Worm (Caenorhabditis elegans): ENCODE results near the gene C10A4.4.
A peak's percentile ranks its signal among the peaks of the same experiment; 100 is the strongest.

Gene C10A4.4

ce11 chrX:7440102-7440501 lies 39.2 kb downstream of the C10A4.4 start:
- no peak for TF ChIP-seq unc-62 (GFP tag; optimal IDR thresholded peaks at IDR 0.05)
- TF ChIP-seq nhr-90 (tag; optimal IDR thresholded peaks at IDR 0.05; ENCODE audit: poor library complexity) = no peak
- TF ChIP-seq nhr-77 (tag; optimal IDR thresholded peaks at IDR 0.05) = no peak
- TF ChIP-seq xbp-1 (tag; optimal IDR thresholded peaks at IDR 0.05) = no peak
- TF ChIP-seq ceh-82 (tag; optimal IDR thresholded peaks at IDR 0.05) = no peak
- no peak for TF ChIP-seq ztf-11 (tag; optimal IDR thresholded peaks at IDR 0.05)
- no peak for TF ChIP-seq pax-3 (tag; optimal IDR thresholded peaks at IDR 0.05)
- TF ChIP-seq isw-1 (GFP tag; IDR thresholded peaks at IDR 0.05) = no peak
- TF ChIP-seq egl-27 (tag; optimal IDR thresholded peaks at IDR 0.05) = no peak
- TF ChIP-seq fkh-8 (tag; optimal IDR thresholded peaks at IDR 0.05) = no peak
- TF ChIP-seq grh-1 (GFP tag; IDR thresholded peaks at IDR 0.05) = no peak

ce11 chrX:7442477-7442876 lies 41.6 kb downstream of the C10A4.4 start, which contains the start of gene acl-12:
acl-12 (minus strand) TSS chrX:7442577.
- peak; percentile 32 for TF ChIP-seq rnt-1 (tag; optimal IDR thresholded peaks at IDR 0.05)
- TF ChIP-seq mep-1 (tag; optimal IDR thresholded peaks at IDR 0.05) = peak; percentile 1
- peak; percentile 28 for TF ChIP-seq snu-23 (GFP tag; optimal IDR thresholded peaks at IDR 0.05)
- TF ChIP-seq elt-3 (tag; optimal IDR thresholded peaks at IDR 0.05) = no peak
- no peak for TF ChIP-seq snpc-4 (tag; optimal IDR thresholded peaks at IDR 0.05)
- TF ChIP-seq lin-14 (GFP tag; optimal IDR thresholded peaks at IDR 0.05) = peak; percentile 46

ce11 chrX:7445734-7446133 lies 44.8 kb downstream of the C10A4.4 start:
- TF ChIP-seq C34B4.2 (tag; optimal IDR thresholded peaks at IDR 0.05) (no peak), elt-2 (tag; optimal IDR thresholded peaks at IDR 0.05) (peak; percentile 51)

- TF ChIP-seq lin-13 (GFP tag; optimal IDR thresholded peaks at IDR 0.05) = no peak
- TF ChIP-seq sptf-1 (tag; optimal IDR thresholded peaks at IDR 0.05) = no peak
- peak; percentile 11 for TF ChIP-seq lin-14 (GFP tag; optimal IDR thresholded peaks at IDR 0.05)
- peak; percentile 61 for TF ChIP-seq nhr-47 (tag; optimal IDR thresholded peaks at IDR 0.05)
- no peak for TF ChIP-seq pag-3 (tag; optimal IDR thresholded peaks at IDR 0.05; ENCODE audit: borderline replicate concordance, insufficient read depth)
- no peak for TF ChIP-seq ceh-82 (tag; optimal IDR thresholded peaks at IDR 0.05)
- no peak for TF ChIP-seq fkh-10 (GFP tag; optimal IDR thresholded peaks at IDR 0.05)
- no peak for TF ChIP-seq sup-37 (GFP tag; optimal IDR thresholded peaks at IDR 0.05)
- peak; percentile 54 for TF ChIP-seq nhr-71 (tag; optimal IDR thresholded peaks at IDR 0.05)
- TF ChIP-seq ceh-63 (GFP tag; optimal IDR thresholded peaks at IDR 0.05) = no peak
- no peak for TF ChIP-seq hpl-2 (GFP tag; optimal IDR thresholded peaks at IDR 0.05)
- TF ChIP-seq unc-62 (GFP tag; optimal IDR thresholded peaks at IDR 0.05) = no peak
- no peak for TF ChIP-seq blmp-1 (tag; optimal IDR thresholded peaks at IDR 0.05)
- TF ChIP-seq pqm-1 (tag; optimal IDR thresholded peaks at IDR 0.05) = no peak
- TF ChIP-seq ztf-4 (tag; optimal IDR thresholded peaks at IDR 0.05) = no peak
- peak in 1 of 2 experiments; percentile 7 for TF ChIP-seq lsy-2 (tag; optimal IDR thresholded peaks at IDR 0.05)
- no peak for TF ChIP-seq nhr-11 (tag; optimal IDR thresholded peaks at IDR 0.05)
- no peak for TF ChIP-seq aha-1 (tag; optimal IDR thresholded peaks at IDR 0.05)
- no peak for TF ChIP-seq grh-1 (GFP tag; IDR thresholded peaks at IDR 0.05)
- no peak for TF ChIP-seq zip-4 (GFP tag; optimal IDR thresholded peaks at IDR 0.05)
- no peak for TF ChIP-seq mep-1 (tag; optimal IDR thresholded peaks at IDR 0.05)
- TF ChIP-seq alr-1 (tag; optimal IDR thresholded peaks at IDR 0.05; ENCODE audit: borderline replicate concordance) = no peak
- peak; percentile 27 for TF ChIP-seq nhr-20 (tag; optimal IDR thresholded peaks at IDR 0.05)
- TF ChIP-seq nhr-28 (tag; optimal IDR thresholded peaks at IDR 0.05) = no peak
- TF ChIP-seq mdl-1 (tag; optimal IDR thresholded peaks at IDR 0.05) = no peak
- peak; percentile 58 for TF ChIP-seq fkh-8 (tag; optimal IDR thresholded peaks at IDR 0.05)
Measured at ce11 chrX:7446485-7446884, 45.6 kb downstream of the C10A4.4 start.
